Worm (Caenorhabditis elegans) whole organism, late embryonic: ENCODE data around the gene cct-8.

ENCODE experiments used
- ama-1 ChIP-seq: fragments of 150-350 bp; optimal IDR thresholded peaks from 2 replicates; lab custom pipeline; 2014
- elt-2 ChIP-seq: sonication (generic microtip); optimal IDR thresholded peaks from 2 replicates; lab custom pipeline; 2016; ENCODE audit warnings: missing genetic modification reagents, missing genetic modification characterization, missing compliant biosample characterization
- elt-4 ChIP-seq: sonication (generic microtip); optimal IDR thresholded peaks from 2 replicates; lab custom pipeline; 2016; ENCODE audit warnings: missing genetic modification characterization, missing compliant biosample characterization
- fkh-10 ChIP-seq: fragments of 150-350 bp; optimal IDR thresholded peaks from 2 replicates; lab custom pipeline; 2014; ENCODE audit warnings: missing biosample characterization, missing genetic modification reagents, missing genetic modification characterization
- hlh-30 ChIP-seq: sonication (generic microtip); optimal IDR thresholded peaks from 2 replicates; lab custom pipeline; 2017; ENCODE audit warnings: antibody characterized with exemption, missing genetic modification characterization, missing compliant biosample characterization; ENCODE audit not compliant: insufficient read depth
- lim-6 ChIP-seq: sonication (generic microtip); optimal IDR thresholded peaks from 2 replicates; lab custom pipeline; 2016; ENCODE audit warnings: missing genetic modification characterization, missing compliant biosample characterization
- pat-9 ChIP-seq: fragments of 200-800 bp; sonication (Bioruptor generic); optimal IDR thresholded peaks from 2 replicates; lab custom pipeline; 2018; ENCODE audit warnings: mild to moderate bottlenecking, missing genetic modification characterization, moderate library complexity, missing compliant biosample characterization
- pha-2 ChIP-seq: sonication (generic microtip); optimal IDR thresholded peaks from 2 replicates; lab custom pipeline; 2017; ENCODE audit warnings: mild to moderate bottlenecking, missing genetic modification characterization, missing compliant biosample characterization
- pha-4 ChIP-seq: fragments of 150-350 bp; optimal IDR thresholded peaks from 2 replicates; lab custom pipeline; 2018; ENCODE audit warnings: missing biosample characterization, missing genetic modification reagents, missing genetic modification characterization
- pqm-1 ChIP-seq: sonication (generic microtip); optimal IDR thresholded peaks from 2 replicates; lab custom pipeline; 2016; ENCODE audit warnings: missing genetic modification characterization, missing compliant biosample characterization
- ttx-3 ChIP-seq: sonication (generic microtip); optimal IDR thresholded peaks from 2 replicates; lab custom pipeline; 2016; ENCODE audit warnings: missing genetic modification reagents, missing genetic modification characterization, missing compliant biosample characterization
- ztf-16 ChIP-seq: sonication (generic microtip); optimal IDR thresholded peaks from 2 replicates; lab custom pipeline; 2017; ENCODE audit warnings: missing genetic modification characterization, missing compliant biosample characterization

DNA sequence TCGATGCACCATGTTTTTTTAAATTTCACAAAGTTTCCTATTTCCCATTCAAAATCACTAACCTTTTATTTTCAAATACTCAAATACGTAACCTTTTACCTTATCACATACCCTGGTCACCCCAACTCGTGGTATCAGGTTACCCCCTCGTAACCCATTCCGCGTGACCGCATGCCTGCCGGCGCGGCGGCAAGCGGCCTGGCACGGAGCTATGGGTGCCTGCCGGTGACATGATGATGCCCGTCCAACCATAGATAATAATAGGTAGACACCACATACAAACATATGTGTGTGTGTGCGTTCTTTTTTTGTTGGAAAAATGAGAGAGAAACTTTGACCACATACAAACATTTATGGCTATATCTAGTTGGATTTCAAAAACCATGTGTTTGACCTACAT lies 28.2 kb downstream of the cct-8 start:
- TF ChIP-seq ama-1 (no peak), hlh-30 (tag; lab: Kevin White, UChicago) (no peak), elt-2 (tag; lab: Kevin White, UChicago) (no peak), pqm-1 (no peak), fkh-10 (GFP tag; lab: Kevin White, UChicago) (no peak), pat-9 (tag; lab: Kevin White, UChicago) (no peak), ttx-3 (tag; lab: Kevin White, UChicago) (no peak), pha-2 (tag; lab: Kevin White, UChicago) (no peak), lim-6 (tag; lab: Kevin White, UChicago) (no peak), pha-4 (no peak), ztf-16 (tag; lab: Kevin White, UChicago) (no peak), elt-4 (tag; lab: Kevin White, UChicago) (no peak)
